Fruit fly (Drosophila melanogaster) whole organism, embryonic: ENCODE data around the gene Myo31DF.

Experiments
- CG17361 ChIP-seq: fragments of 200-800 bp; sonication (Bioruptor generic); IDR thresholded peaks from 3 replicates; pipeline ENCODE4 v1.3.6; 2022; ENCODE audit warnings: missing biosample characterization, missing genetic modification characterization
- CG33213 ChIP-seq: fragments of 200-800 bp; sonication (Bioruptor generic); optimal IDR thresholded peaks from 3 replicates; lab custom pipeline; 2016; ENCODE audit warnings: missing biosample characterization, missing genetic modification characterization
- CG34422 ChIP-seq: fragments of 200-800 bp; sonication (Bioruptor generic); IDR thresholded peaks from 3 replicates; pipeline ENCODE4 v1.3.6; 2022; ENCODE audit warnings: missing biosample characterization, missing genetic modification characterization
- MTF-1 ChIP-seq: fragments of 200-800 bp; sonication (Bioruptor generic); optimal IDR thresholded peaks from 2 replicates; lab custom pipeline; 2018; ENCODE audit warnings: missing biosample characterization, mild to moderate bottlenecking, missing genetic modification characterization, borderline replicate concordance
- NFAT ChIP-seq: fragments of 200-800 bp; sonication (Bioruptor generic); IDR thresholded peaks from 2 replicates; pipeline ENCODE4 v1.3.6; 2022; ENCODE audit warnings: missing biosample characterization, missing genetic modification characterization

dm6 chr2L:10522174-10522893, 15.8 kb upstream of the Myo31DF start:
- TF ChIP-seq CG17361 (GFP tag; lab: Robert Waterston, UW) (peak; percentile 83), CG34422 (GFP tag; lab: Robert Waterston, UW) (peak; percentile 60; the same call in 2 of the 3 replicates), CG33213 (GFP tag; lab: Kevin White, UChicago) (no peak), MTF-1 (GFP tag; lab: Kevin White, UChicago) (no peak), NFAT (GFP tag; lab: Robert Waterston, UW) (peak; percentile 42; the same call in 1 of the 2 replicates)
